Fruit fly (Drosophila melanogaster): ENCODE data around the gene CycT.

The CycT gene

dm6 chr3L:17596897-17597296, 39.3 kb upstream of the CycT start (continued):
- no peak for TF ChIP-seq CG10431 (GFP tag; optimal IDR thresholded peaks at IDR 0.05)
- TF ChIP-seq D19A (tag; optimal IDR thresholded peaks at IDR 0.05), result no peak
- TF ChIP-seq CG9817 (tag; optimal IDR thresholded peaks at IDR 0.05), result no peak
- peak; percentile 60 for TF ChIP-seq HmgD (GFP tag; optimal IDR thresholded peaks at IDR 0.05)
- no peak for TF ChIP-seq CG7786 (GFP tag; optimal IDR thresholded peaks at IDR 0.05)
- TF ChIP-seq lbe (GFP tag; optimal IDR thresholded peaks at IDR 0.05), result peak; percentile 66
- TF ChIP-seq CG14014 (GFP tag; IDR thresholded peaks at IDR 0.05), result no peak
- no peak for TF ChIP-seq lab (GFP tag; optimal IDR thresholded peaks at IDR 0.05)
- TF ChIP-seq CG11723 (GFP tag; optimal IDR thresholded peaks at IDR 0.05), result no peak
- TF ChIP-seq CG6791 (GFP tag; IDR thresholded peaks at IDR 0.05; ENCODE audit: partially characterized antibody), result peak; percentile 55
- peak; percentile 57 for TF ChIP-seq Vsx1 (GFP tag; optimal IDR thresholded peaks at IDR 0.05)
- no peak for TF ChIP-seq chm (GFP tag; IDR thresholded peaks at IDR 0.05)
- TF ChIP-seq Stat92E (GFP tag; optimal IDR thresholded peaks at IDR 0.05), result peak in 1 of 3 experiments; percentile 92
- no peak for TF ChIP-seq CG4730 (GFP tag; IDR thresholded peaks at IDR 0.05)
- TF ChIP-seq CG17361 (GFP tag; IDR thresholded peaks at IDR 0.05), result peak; percentile 36; the same call in 1 of the 3 replicates
- peak; percentile 27 for TF ChIP-seq nmo (GFP tag; optimal IDR thresholded peaks at IDR 0.05)
- peak; percentile 1 for TF ChIP-seq CG13424 (tag; optimal IDR thresholded peaks at IDR 0.05)
- peak; percentile 36 to 45 for TF ChIP-seq dpn (GFP tag; optimal IDR thresholded peaks at IDR 0.05)
- no peak for TF ChIP-seq aop (GFP tag; IDR thresholded peaks at IDR 0.05)
- no peak for TF ChIP-seq CG6254 (GFP tag; optimal IDR thresholded peaks at IDR 0.05)
- TF ChIP-seq CG13894 (tag; optimal IDR thresholded peaks at IDR 0.05), result no peak
- TF ChIP-seq CG4328 (GFP tag; optimal IDR thresholded peaks at IDR 0.05), result no peak
- TF ChIP-seq CG12769 (tag; optimal IDR thresholded peaks at IDR 0.05), result peak; percentile 23
- TF ChIP-seq NC2α (GFP tag; optimal IDR thresholded peaks at IDR 0.05), result no peak
- TF ChIP-seq pzg (GFP tag; optimal IDR thresholded peaks at IDR 0.05), result peak; percentile 65
- TF ChIP-seq Spps (tag; optimal IDR thresholded peaks at IDR 0.05), result no peak
- no peak for TF ChIP-seq kni (GFP tag; optimal IDR thresholded peaks at IDR 0.05)
- TF ChIP-seq CG32532 (GFP tag; IDR thresholded peaks at IDR 0.05), result 0 out of 2 replicates have a peak, but pooled peaks have one; percentile 13
- no peak for TF ChIP-seq CG10654 (GFP tag; optimal IDR thresholded peaks at IDR 0.05)
- peak; percentile 11 for TF ChIP-seq CG8290 (GFP tag; optimal IDR thresholded peaks at IDR 0.05)
- peak in 1 of 2 experiments; percentile 49 for TF ChIP-seq CG8290 (tag; optimal IDR thresholded peaks at IDR 0.05)
- peak; percentile 49 for TF ChIP-seq abd-A (tag; optimal IDR thresholded peaks at IDR 0.05)
- peak; percentile 36 for TF ChIP-seq Xbp1 (GFP tag; optimal IDR thresholded peaks at IDR 0.05)
- TF ChIP-seq CG1603 (tag; optimal IDR thresholded peaks at IDR 0.05), result peak; percentile 56
- peak; percentile 53 for TF ChIP-seq CG3847 (GFP tag; IDR thresholded peaks at IDR 0.05)
- TF ChIP-seq insv (GFP tag; optimal IDR thresholded peaks at IDR 0.05), result peak in 1 of 2 experiments; percentile 38
- no peak for TF ChIP-seq CG11093 (GFP tag; IDR thresholded peaks at IDR 0.05)
- TF ChIP-seq CG2129 (GFP tag; IDR thresholded peaks at IDR 0.05; ENCODE audit: partially characterized antibody), result no peak
- TF ChIP-seq lola (GFP tag; optimal IDR thresholded peaks at IDR 0.05), result peak in 1 of 3 experiments; percentile 17
- TF ChIP-seq CG14710 (tag; optimal IDR thresholded peaks at IDR 0.05), result peak; percentile 55
- TF ChIP-seq E2f2 (GFP tag; IDR thresholded peaks at IDR 0.05), result peak; percentile 98
- TF ChIP-seq caup (GFP tag; optimal IDR thresholded peaks at IDR 0.05; ENCODE audit: severe bottlenecking), result no peak
- TF ChIP-seq Myb (GFP tag; optimal IDR thresholded peaks at IDR 0.05), result peak; percentile 63
- TF ChIP-seq Sry-δ (GFP tag; optimal IDR thresholded peaks at IDR 0.05), result peak; percentile 26
- TF ChIP-seq Drgx (GFP tag; IDR thresholded peaks at IDR 0.05), result no peak
- TF ChIP-seq MTF-1 (GFP tag; optimal IDR thresholded peaks at IDR 0.05; ENCODE audit: borderline replicate concordance), result no peak
- peak; percentile 59 for TF ChIP-seq CG15601 (tag; optimal IDR thresholded peaks at IDR 0.05)
- TF ChIP-seq Doc2 (GFP tag; IDR thresholded peaks at IDR 0.05), result no peak
- no peak for TF ChIP-seq croc (GFP tag; conservative IDR thresholded peaks at IDR 0.05)
- no peak for TF ChIP-seq trh (GFP tag; optimal IDR thresholded peaks at IDR 0.05)
